Fruit fly (Drosophila melanogaster) whole organism, wandering third instar larva: ENCODE results near the gene CG3437.
A peak's percentile ranks its signal among the peaks of the same experiment; 100 is the strongest.

Experiments
- Dfd ChIP-seq: fragments of >200 bp; optimal IDR thresholded peaks from 2 replicates; lab custom pipeline; 2017; ENCODE audit warnings: missing biosample characterization, missing genetic modification characterization
- Dif ChIP-seq: fragments of 200-275, 200-300 bp; sonication (Bioruptor generic); optimal IDR thresholded peaks from 2 replicates; lab custom pipeline; 2018; ENCODE audit warnings: missing biosample characterization, missing genetic modification characterization; ENCODE audit not compliant: partially characterized antibody
- GATAd ChIP-seq: sonication (Bioruptor generic); optimal IDR thresholded peaks from 2 replicates; lab custom pipeline; 2016; ENCODE audit warnings: missing biosample characterization, missing genetic modification characterization
- dl ChIP-seq, 2 experiments: fragments of 175-275, 200-275 bp in 1 of 2; fragments of 200-275 bp in 1 of 2; sonication (Bioruptor generic); optimal IDR thresholded peaks; lab custom pipeline; 2018; ENCODE audit warnings: mild to moderate bottlenecking in 2 of 2, missing biosample characterization in 2 of 2, missing genetic modification characterization in 2 of 2, moderate library complexity in 2 of 2; ENCODE audit not compliant: partially characterized antibody in 2 of 2, insufficient read depth in 1 of 2
- lola ChIP-seq: fragments of >200 bp; optimal IDR thresholded peaks from 2 replicates; lab custom pipeline; 2017; ENCODE audit warnings: missing biosample characterization, missing genetic modification characterization
- usp ChIP-seq: fragments of >200 bp; optimal IDR thresholded peaks from 2 replicates; lab custom pipeline; 2017; ENCODE audit warnings: missing biosample characterization, missing genetic modification characterization
- woc ChIP-seq: sonication (Bioruptor generic); optimal IDR thresholded peaks from 2 replicates; lab custom pipeline; 2016; ENCODE audit warnings: missing biosample characterization, mild to moderate bottlenecking, missing genetic modification characterization

DNA sequence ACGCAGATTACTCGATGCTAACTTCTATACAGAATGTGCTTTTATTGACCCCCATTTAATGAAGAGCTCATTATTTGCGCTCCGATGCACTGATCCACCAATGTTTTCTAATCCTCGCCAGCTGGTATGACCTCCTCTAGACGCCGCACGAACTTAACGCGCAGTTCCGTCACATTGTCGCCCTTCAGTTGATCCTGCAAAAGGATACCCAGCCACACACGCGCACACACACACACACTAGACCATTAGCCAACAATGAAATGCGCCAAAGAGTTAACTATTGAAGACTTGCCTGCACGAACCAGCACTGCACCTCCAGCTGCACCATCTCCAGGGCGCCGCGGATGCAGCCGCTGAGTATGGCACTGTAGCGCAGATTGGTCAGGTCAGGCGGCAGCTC lies 18.6 kb downstream of the CG3437 start:
- TF ChIP-seq usp (GFP tag; lab: Kevin White, UChicago) (no peak), GATAd (GFP tag; lab: Kevin White, UChicago) (no peak), lola (GFP tag; lab: Kevin White, UChicago) (no peak), woc (GFP tag; lab: Kevin White, UChicago) (no peak), Dif (GFP tag; lab: Kevin White, UChicago) (no peak), dl (GFP tag; optimal IDR thresholded peaks at IDR 0.05; lab: Kevin White, UChicago; ENCODE audit: insufficient read depth in 1 of 2, partially characterized antibody in 2 of 2) (no peak), Dfd (GFP tag; lab: Kevin White, UChicago) (peak; percentile 78)
